Fruit fly (Drosophila melanogaster): Measurements from ENCODE around the gene CG6277.

dm6 chr3R:27040044-27040443 is 17.0 kb upstream of the CG6277 start:
- TF ChIP-seq CTCF (optimal IDR thresholded peaks at IDR 0.05) = no peak
- TF ChIP-seq CG8478 (optimal IDR thresholded peaks at IDR 0.05) = no peak
